Worm (Caenorhabditis elegans) whole organism, young adult: ENCODE measurements around the gene T10B5.4.

ENCODE experiments used
- F10E7.11 ChIP-seq: sonication (generic microtip); optimal IDR thresholded peaks from 2 replicates; lab custom pipeline; 2017; ENCODE audit warnings: mild to moderate bottlenecking, missing genetic modification characterization, moderate library complexity, missing compliant biosample characterization
- F37B4.10 ChIP-seq: fragments of 200-800 bp; sonication (Bioruptor generic); IDR thresholded peaks from 2 replicates; pipeline ENCODE4 v1.3.6; 2022; ENCODE audit warnings: missing genetic modification characterization, missing compliant biosample characterization
- F52B5.7 ChIP-seq: sonication (generic microtip); optimal IDR thresholded peaks from 2 replicates; lab custom pipeline; 2016; ENCODE audit warnings: mild to moderate bottlenecking, missing genetic modification characterization, missing compliant biosample characterization
- Y53F4B.3 ChIP-seq: fragments of 200-800 bp; sonication (Bioruptor generic); IDR thresholded peaks from 2 replicates; pipeline ENCODE4 v1.3.6; 2022; ENCODE audit warnings: missing genetic modification reagents, missing genetic modification characterization, missing compliant biosample characterization
- attf-6 ChIP-seq: fragments of 200-800 bp; sonication (Bioruptor generic); IDR thresholded peaks from 2 replicates; pipeline ENCODE4 v1.3.6; 2022; ENCODE audit warnings: missing genetic modification reagents, missing genetic modification characterization, missing compliant biosample characterization
- cebp-2 ChIP-seq: fragments of 200-800 bp; sonication (Bioruptor generic); IDR thresholded peaks from 2 replicates; pipeline ENCODE4 v1.3.6; 2022; ENCODE audit warnings: missing genetic modification characterization, missing compliant biosample characterization
- ceh-79 ChIP-seq: sonication (generic microtip); optimal IDR thresholded peaks from 2 replicates; lab custom pipeline; 2017; ENCODE audit warnings: mild to moderate bottlenecking, missing genetic modification characterization, missing compliant biosample characterization
- ekl-4 ChIP-seq: fragments of 200-800 bp; sonication (Bioruptor generic); IDR thresholded peaks from 2 replicates; pipeline ENCODE4 v1.3.6; 2022; ENCODE audit warnings: missing genetic modification reagents, missing genetic modification characterization, missing compliant biosample characterization
- hmg-20 ChIP-seq: fragments of 200-800 bp; sonication (Bioruptor generic); IDR thresholded peaks from 2 replicates; pipeline ENCODE4 v1.3.6; 2022; ENCODE audit warnings: missing genetic modification reagents, missing genetic modification characterization, missing compliant biosample characterization
- lag-1 ChIP-seq: fragments of 200-800 bp; sonication (Bioruptor generic); IDR thresholded peaks from 2 replicates; pipeline ENCODE4 v1.3.6; 2022; ENCODE audit warnings: missing genetic modification reagents, missing genetic modification characterization, missing compliant biosample characterization
- sdz-38 ChIP-seq: sonication (generic microtip); optimal IDR thresholded peaks from 2 replicates; lab custom pipeline; 2016; ENCODE audit warnings: missing genotype, missing genetic modification characterization, missing compliant biosample characterization
- snpc-4 ChIP-seq, 5 experiments: fragments of 150-350 bp in 1 of 5; sonication (generic microtip) in 4 of 5; optimal IDR thresholded peaks; 2 replicates each; lab custom pipeline; 2014 to 2018; ENCODE audit warnings: missing genetic modification characterization in 5 of 5, missing biosample characterization in 3 of 5, antibody characterized with exemption in 2 of 5, mild to moderate bottlenecking in 2 of 5, missing compliant biosample characterization in 2 of 5, missing genotype in 2 of 5, moderate library complexity in 2 of 5, missing genetic modification reagents in 1 of 5

DNA sequence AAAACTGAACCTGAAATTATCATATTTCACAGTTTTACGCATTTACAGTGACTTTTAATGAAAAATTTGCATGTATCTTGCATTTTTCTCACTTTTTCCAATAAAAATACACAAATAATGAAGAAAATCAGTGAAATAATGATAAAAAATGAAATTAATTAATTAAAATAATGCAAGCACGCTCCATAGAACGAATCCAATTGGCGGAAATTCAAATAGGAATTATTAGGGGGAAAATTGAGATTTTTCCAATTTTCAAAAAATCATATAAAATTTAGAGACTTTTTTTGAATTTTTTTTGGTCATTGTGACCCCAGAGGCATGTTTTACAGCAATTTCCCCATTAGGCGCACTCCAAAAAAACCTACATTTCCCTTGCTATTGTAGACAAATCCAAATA lies 50.9 kb downstream of the T10B5.4 start:
- TF ChIP-seq Y53F4B.3 = no peak
- TF ChIP-seq attf-6 (GFP tag; lab: Robert Waterston, UW) = no peak
- no peak for TF ChIP-seq F10E7.11 (tag; lab: Kevin White, UChicago)
- no peak for TF ChIP-seq F37B4.10 (GFP tag; lab: Robert Waterston, UW)
- no peak for TF ChIP-seq lag-1
- no peak for TF ChIP-seq ceh-79 (tag; lab: Kevin White, UChicago)
- TF ChIP-seq snpc-4 (GFP tag; optimal IDR thresholded peaks at IDR 0.05; lab: Kevin White, UChicago) = no peak
- TF ChIP-seq snpc-4 (tag; optimal IDR thresholded peaks at IDR 0.05; lab: Kevin White, UChicago) = no peak
- TF ChIP-seq cebp-2 (GFP tag; lab: Robert Waterston, UW) = no peak
- TF ChIP-seq sdz-38 (tag; lab: Kevin White, UChicago) = no peak
- no peak for TF ChIP-seq hmg-20 (GFP tag; lab: Robert Waterston, UW)
- no peak for TF ChIP-seq F52B5.7 (tag; lab: Kevin White, UChicago)
- TF ChIP-seq ekl-4 (GFP tag; lab: Robert Waterston, UW) = no peak
